Worm (Caenorhabditis elegans): ENCODE measurements around the gene clhm-1.

clhm-1 gene

DNA sequence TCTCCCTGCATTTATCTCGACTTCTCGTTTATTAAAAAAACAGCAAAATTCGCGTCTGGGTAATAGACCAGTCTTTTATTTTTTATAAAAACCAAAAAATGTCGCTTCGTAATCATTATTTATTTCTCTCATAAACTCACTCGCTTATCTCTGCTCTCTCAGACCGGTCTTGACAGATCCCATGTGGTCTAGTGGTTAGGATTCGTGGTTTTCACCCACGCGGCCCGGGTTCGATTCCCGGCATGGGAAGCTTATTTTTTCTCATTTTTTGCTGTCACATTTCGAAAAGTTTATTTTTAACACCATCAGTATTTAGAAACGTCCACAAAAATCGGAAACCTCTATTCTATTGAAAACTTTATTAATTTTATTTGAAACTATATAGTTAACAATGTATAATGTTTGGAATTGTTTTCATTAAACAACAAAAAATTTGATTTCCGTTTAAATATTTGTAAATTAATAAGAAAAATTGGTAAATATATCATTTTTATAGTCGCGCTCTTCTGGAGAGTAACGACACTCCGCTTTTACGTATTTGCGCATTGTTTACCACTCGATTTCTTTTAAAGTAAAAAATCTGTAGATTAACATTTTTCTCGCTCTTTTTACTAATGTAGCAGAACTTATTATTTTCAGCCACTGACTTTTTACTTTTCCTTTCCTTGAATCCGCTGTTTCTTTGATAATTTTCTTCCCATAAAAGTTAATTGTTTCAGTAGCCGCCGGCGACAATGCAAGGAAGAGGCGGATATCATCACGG is 27.4 kb upstream of the clhm-1 start, which contains the start of gene hrpl-1:
Gene hrpl-1, plus strand, starts transcription at position 713 of the 763 bp plus-strand sequence.
- TF ChIP-seq nhr-43 (tag; optimal IDR thresholded peaks at IDR 0.05; ENCODE audit: poor library complexity, severe bottlenecking) (peak; percentile 35), nfya-1 (tag; optimal IDR thresholded peaks at IDR 0.05; ENCODE audit: insufficient read depth) (peak; percentile 24), ceh-82 (tag; optimal IDR thresholded peaks at IDR 0.05) (no peak)

ce11 chrII:6897507-6897906 is 26.7 kb upstream of the clhm-1 start, which contains the start of gene C44B7.11:
C44B7.11 (minus strand) TSS chrII:6897540.
- no peak for TF ChIP-seq pha-4 (tag; optimal IDR thresholded peaks at IDR 0.05)
- no peak for TF ChIP-seq sea-2 (GFP tag; optimal IDR thresholded peaks at IDR 0.05)
- peak; percentile 34 for TF ChIP-seq elt-2 (tag; optimal IDR thresholded peaks at IDR 0.05)
- TF ChIP-seq pqm-1 (tag; optimal IDR thresholded peaks at IDR 0.05) = peak; percentile 29
- no peak for TF ChIP-seq nhr-12 (tag; optimal IDR thresholded peaks at IDR 0.05)

DNA sequence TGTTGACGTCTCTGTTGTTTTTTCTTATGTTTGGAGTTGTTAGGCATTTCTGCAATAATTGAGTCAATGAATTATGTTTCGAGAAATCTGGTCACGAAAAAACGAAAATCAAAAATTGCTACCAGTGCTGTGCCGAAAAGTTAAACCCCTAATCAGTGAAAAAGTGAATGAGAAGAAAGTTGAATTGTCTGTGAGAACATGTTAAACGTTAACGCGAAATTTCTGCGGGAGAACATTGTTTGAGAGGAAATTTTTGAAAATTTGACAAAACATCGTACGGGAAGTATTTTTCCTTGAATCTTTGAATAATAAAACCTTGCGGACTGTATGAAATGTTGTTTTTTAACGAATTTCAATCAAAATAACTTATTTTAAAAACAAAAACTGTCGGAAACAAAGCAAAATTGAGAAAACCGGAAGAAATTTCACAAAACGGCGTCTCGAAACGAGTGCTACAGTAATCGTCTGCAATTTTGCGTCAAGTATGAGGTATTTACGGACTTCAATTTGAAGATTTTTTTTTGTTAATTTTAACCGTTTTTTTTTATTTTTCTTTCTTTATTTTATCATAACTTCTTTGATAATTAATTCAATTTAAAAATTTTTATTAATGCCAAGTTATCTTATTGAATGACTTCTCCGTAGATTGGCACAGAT is 22.9 kb upstream of the clhm-1 start, which contains the start of gene adal-1:
Gene adal-1, minus strand, starts transcription at position 51 of the 657 bp plus-strand sequence.
- TF ChIP-seq unc-62 (GFP tag; optimal IDR thresholded peaks at IDR 0.05) = no peak
- TF ChIP-seq nhr-28 (tag; optimal IDR thresholded peaks at IDR 0.05) = no peak
- no peak for TF ChIP-seq zag-1 (tag; optimal IDR thresholded peaks at IDR 0.05)
- no peak for TF ChIP-seq nhr-43 (tag; optimal IDR thresholded peaks at IDR 0.05; ENCODE audit: poor library complexity, severe bottlenecking)
- no peak for TF ChIP-seq ceh-9 (tag; optimal IDR thresholded peaks at IDR 0.05)
- no peak for TF ChIP-seq pqm-1 (tag; optimal IDR thresholded peaks at IDR 0.05)
- TF ChIP-seq egl-5 (tag; optimal IDR thresholded peaks at IDR 0.05) = no peak
- TF ChIP-seq ztf-4 (tag; optimal IDR thresholded peaks at IDR 0.05) = no peak
- TF ChIP-seq nhr-237 (tag; optimal IDR thresholded peaks at IDR 0.05) = no peak
- no peak for TF ChIP-seq fos-1 (tag; optimal IDR thresholded peaks at IDR 0.05)
- TF ChIP-seq elt-2 (tag; optimal IDR thresholded peaks at IDR 0.05) = no peak
- no peak for TF ChIP-seq sea-2 (GFP tag; optimal IDR thresholded peaks at IDR 0.05)
- no peak for TF ChIP-seq nhr-77 (tag; optimal IDR thresholded peaks at IDR 0.05)
- TF ChIP-seq nhr-67 (tag; optimal IDR thresholded peaks at IDR 0.05) = no peak

DNA sequence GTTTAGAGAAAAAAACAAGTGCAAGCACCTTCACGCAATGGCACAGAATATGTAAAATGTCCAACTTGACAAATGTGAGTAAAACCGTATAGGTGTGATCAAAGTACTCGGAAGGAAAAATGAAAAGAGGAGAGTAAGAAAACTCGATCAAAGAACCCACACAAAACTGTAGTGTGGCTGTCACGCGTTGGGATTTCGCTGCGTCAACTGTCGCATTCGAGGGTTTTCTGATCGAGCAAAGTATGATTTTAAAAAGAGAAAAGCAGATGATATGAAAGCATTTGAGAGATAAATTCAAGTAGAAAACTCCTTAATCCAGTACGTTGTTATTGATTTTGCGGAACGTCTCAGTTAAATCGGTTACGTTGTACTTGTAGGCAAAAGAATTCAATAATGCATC is 21.0 kb upstream of the clhm-1 start:
- TF ChIP-seq nhr-28 (tag; optimal IDR thresholded peaks at IDR 0.05) (no peak), eor-1 (tag; optimal IDR thresholded peaks at IDR 0.05) (no peak), elt-3 (tag; optimal IDR thresholded peaks at IDR 0.05) (no peak), elt-2 (tag; optimal IDR thresholded peaks at IDR 0.05) (peak; percentile 50), nfya-1 (tag; optimal IDR thresholded peaks at IDR 0.05; ENCODE audit: insufficient read depth) (peak; percentile 46), lin-39 (tag; optimal IDR thresholded peaks at IDR 0.05) (peak; percentile 41), R02D3.7 (tag; optimal IDR thresholded peaks at IDR 0.05) (no peak), ama-1 (optimal IDR thresholded peaks at IDR 0.05) (peak; percentile 63), snpc-4 (tag; optimal IDR thresholded peaks at IDR 0.05) (no peak), nhr-25 (tag; optimal IDR thresholded peaks at IDR 0.05) (peak; percentile 39), pha-4 (tag; optimal IDR thresholded peaks at IDR 0.05) (peak; percentile 50), nhr-43 (tag; optimal IDR thresholded peaks at IDR 0.05; ENCODE audit: poor library complexity, severe bottlenecking) (peak; percentile 85), lsy-12 (tag; optimal IDR thresholded peaks at IDR 0.05) (peak; percentile 64), nhr-23 (tag; optimal IDR thresholded peaks at IDR 0.05) (peak; percentile 60), ceh-9 (tag; optimal IDR thresholded peaks at IDR 0.05) (no peak), pqm-1 (tag; optimal IDR thresholded peaks at IDR 0.05) (peak; percentile 77), egl-5 (tag; optimal IDR thresholded peaks at IDR 0.05) (no peak), jun-1 (tag; optimal IDR thresholded peaks at IDR 0.05) (peak; percentile 86)

ce11 chrII:6891176-6891575 is 20.4 kb upstream of the clhm-1 start:
- TF ChIP-seq pha-4 (tag; optimal IDR thresholded peaks at IDR 0.05) (peak; percentile 81), ceh-16 (tag; optimal IDR thresholded peaks at IDR 0.05) (no peak), zag-1 (tag; optimal IDR thresholded peaks at IDR 0.05) (no peak), unc-39 (tag; optimal IDR thresholded peaks at IDR 0.05) (no peak), fkh-2 (tag; optimal IDR thresholded peaks at IDR 0.05) (no peak), egl-5 (tag; optimal IDR thresholded peaks at IDR 0.05) (no peak), elt-2 (tag; optimal IDR thresholded peaks at IDR 0.05) (peak; percentile 67), snpc-4 (tag; optimal IDR thresholded peaks at IDR 0.05) (peak; percentile 33), mdl-1 (tag; optimal IDR thresholded peaks at IDR 0.05) (peak; percentile 82), sea-2 (GFP tag; optimal IDR thresholded peaks at IDR 0.05) (no peak), ceh-82 (tag; optimal IDR thresholded peaks at IDR 0.05) (no peak), mml-1 (tag; optimal IDR thresholded peaks at IDR 0.05) (no peak), ZK546.5 (tag; optimal IDR thresholded peaks at IDR 0.05) (no peak), nhr-25 (tag; optimal IDR thresholded peaks at IDR 0.05) (no peak), nhr-237 (tag; optimal IDR thresholded peaks at IDR 0.05) (no peak), elt-3 (tag; optimal IDR thresholded peaks at IDR 0.05) (peak in 1 of 3 experiments; percentile 33), hmg-11 (tag; optimal IDR thresholded peaks at IDR 0.05) (peak; percentile 35), lin-15B (tag; optimal IDR thresholded peaks at IDR 0.05) (peak; percentile 38), tbx-2 (tag; optimal IDR thresholded peaks at IDR 0.05) (peak; percentile 13), ztf-4 (tag; optimal IDR thresholded peaks at IDR 0.05) (no peak), nhr-43 (tag; optimal IDR thresholded peaks at IDR 0.05; ENCODE audit: poor library complexity, severe bottlenecking) (peak; percentile 68), egl-27 (tag; optimal IDR thresholded peaks at IDR 0.05) (no peak), jun-1 (tag; optimal IDR thresholded peaks at IDR 0.05) (peak; percentile 52), lsy-12 (tag; optimal IDR thresholded peaks at IDR 0.05) (peak; percentile 42), ceh-28 (tag; optimal IDR thresholded peaks at IDR 0.05) (no peak), lin-39 (tag; optimal IDR thresholded peaks at IDR 0.05) (peak; percentile 89), ceh-9 (tag; optimal IDR thresholded peaks at IDR 0.05) (no peak)

Measured in whole organism, L3 larva.